Fruit fly (Drosophila melanogaster): ENCODE measurements around the gene CG14810.

DNA sequence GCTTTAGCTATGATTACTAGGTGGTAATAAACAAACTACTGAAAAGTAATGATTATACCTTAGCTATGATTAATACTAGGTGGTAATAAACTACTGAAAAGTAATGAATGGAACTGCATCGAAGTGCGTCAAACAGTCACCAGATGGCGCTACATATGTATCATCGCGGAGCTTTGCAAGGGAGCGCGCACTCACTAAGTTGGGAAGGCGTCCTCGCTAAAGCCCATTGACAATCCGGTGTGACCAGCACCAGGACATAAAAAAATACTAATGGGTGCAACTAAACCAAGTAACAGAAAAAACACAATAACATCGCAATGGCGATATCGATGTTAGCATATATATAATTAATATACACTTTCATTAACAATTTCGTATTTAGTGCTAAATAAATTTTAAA lies 47.5 kb downstream of the CG14810 start:
- TF ChIP-seq usp (GFP tag; optimal IDR thresholded peaks at IDR 0.05), result no peak
- no peak for TF ChIP-seq EcR (GFP tag; optimal IDR thresholded peaks at IDR 0.05)

Data from whole organism.